Worm (Caenorhabditis elegans) whole organism, L4/young adult: ENCODE results near the gene sri-31.

ENCODE experiments used
- W03F9.2 ChIP-seq: fragments of 150-350 bp; optimal IDR thresholded peaks from 2 replicates; lab custom pipeline; 2014; ENCODE audit warnings: missing biosample characterization, missing genetic modification characterization
- dao-5 ChIP-seq: sonication (generic microtip); optimal IDR thresholded peaks from 2 replicates; lab custom pipeline; 2016; ENCODE audit warnings: missing genotype, missing genetic modification characterization, moderate library complexity, missing compliant biosample characterization
- him-1 ChIP-seq: sonication (generic microtip); optimal IDR thresholded peaks from 2 replicates; lab custom pipeline; 2016; ENCODE audit warnings: missing genotype, missing genetic modification reagents, missing genetic modification characterization, missing compliant biosample characterization

- no peak for TF ChIP-seq him-1
- TF ChIP-seq dao-5 = no peak
- no peak for TF ChIP-seq W03F9.2 (tag; lab: Kevin White, UChicago)
These were observed 31.0 kb upstream of the sri-31 start, which contains the start of gene clec-3 for ce11 chrII:3019807-3020206.
